Fruit fly (Drosophila melanogaster) whole organism, wandering third instar larva: ENCODE results near the gene CG15172.

Experiments used
- Abd-B ChIP-seq: fragments of >200 bp; optimal IDR thresholded peaks from 2 replicates; lab custom pipeline; 2017; ENCODE audit warnings: missing biosample characterization, missing genetic modification characterization
- CG32264 ChIP-seq: fragments of 200-800 bp; sonication (Bioruptor generic); optimal IDR thresholded peaks from 2 replicates; lab custom pipeline; 2016; ENCODE audit warnings: missing biosample characterization, missing genetic modification characterization
- CG9705 ChIP-seq: fragments of 200-800 bp; sonication (Bioruptor generic); optimal IDR thresholded peaks from 2 replicates; lab custom pipeline; 2018; ENCODE audit warnings: missing biosample characterization, mild to moderate bottlenecking, missing genetic modification characterization
- CrebA ChIP-seq: fragments of 200-800 bp; sonication (Bioruptor generic); optimal IDR thresholded peaks from 2 replicates; lab custom pipeline; 2016; ENCODE audit warnings: missing biosample characterization, mild to moderate bottlenecking, missing genetic modification characterization, borderline replicate concordance
- Dfd ChIP-seq: fragments of >200 bp; optimal IDR thresholded peaks from 2 replicates; lab custom pipeline; 2017; ENCODE audit warnings: missing biosample characterization, missing genetic modification characterization
- Dif ChIP-seq: fragments of 200-275, 200-300 bp; sonication (Bioruptor generic); optimal IDR thresholded peaks from 2 replicates; lab custom pipeline; 2018; ENCODE audit warnings: missing biosample characterization, missing genetic modification characterization; ENCODE audit not compliant: partially characterized antibody
- GATAd ChIP-seq: sonication (Bioruptor generic); optimal IDR thresholded peaks from 2 replicates; lab custom pipeline; 2016; ENCODE audit warnings: missing biosample characterization, missing genetic modification characterization
- HLH106 ChIP-seq: fragments of 200-800 bp; optimal IDR thresholded peaks from 3 replicates; lab custom pipeline; 2019; ENCODE audit warnings: missing biosample characterization, mild to moderate bottlenecking, missing genetic modification characterization, moderate library complexity
- Hnf4 ChIP-seq: fragments of 200-800 bp; sonication (Bioruptor generic); optimal IDR thresholded peaks from 2 replicates; lab custom pipeline; 2016; ENCODE audit warnings: missing biosample characterization, mild to moderate bottlenecking, missing genetic modification characterization
- Hr78 ChIP-seq: fragments of >200 bp; optimal IDR thresholded peaks from 2 replicates; lab custom pipeline; 2017; ENCODE audit warnings: missing biosample characterization, missing genetic modification characterization
- Hr83 ChIP-seq: fragments of 200-300 bp; sonication (Bioruptor generic); optimal IDR thresholded peaks from 2 replicates; lab custom pipeline; 2016; ENCODE audit warnings: missing biosample characterization, mild to moderate bottlenecking, missing genetic modification characterization, moderate library complexity; ENCODE audit not compliant: poor library complexity, severe bottlenecking
- Jra ChIP-seq: sonication (Bioruptor generic); optimal IDR thresholded peaks from 2 replicates; lab custom pipeline; 2016; ENCODE audit warnings: missing biosample characterization, missing genetic modification characterization
- Mio ChIP-seq: sonication (Bioruptor generic); optimal IDR thresholded peaks from 2 replicates; lab custom pipeline; 2016; ENCODE audit warnings: missing biosample characterization, missing genetic modification characterization
- Myc ChIP-seq: fragments of >200 bp; optimal IDR thresholded peaks from 2 replicates; lab custom pipeline; 2017
- N ChIP-seq: fragments of >200 bp; optimal IDR thresholded peaks from 2 replicates; lab custom pipeline; 2018; ENCODE audit warnings: missing biosample characterization, missing external identifiers, missing genetic modification characterization
- OdsH ChIP-seq: fragments of 200-800 bp; sonication (Bioruptor generic); optimal IDR thresholded peaks from 2 replicates; lab custom pipeline; 2016; ENCODE audit warnings: missing biosample characterization, mild to moderate bottlenecking, missing genetic modification characterization
- Rel ChIP-seq, 2 experiments: fragments of 200-800 bp; sonication (Bioruptor generic) in 1 of 2; optimal IDR thresholded peaks; 2 replicates in 1 of 2; 3 replicates in 1 of 2; lab custom pipeline; 2016 to 2019; ENCODE audit warnings: mild to moderate bottlenecking in 2 of 2, missing biosample characterization in 2 of 2, missing genetic modification characterization in 2 of 2, moderate library complexity in 1 of 2
- Sp1 ChIP-seq: fragments of 200-800 bp; sonication (Bioruptor generic); optimal IDR thresholded peaks from 3 replicates; lab custom pipeline; 2019; ENCODE audit warnings: missing biosample characterization, mild to moderate bottlenecking, missing genetic modification characterization, moderate library complexity
- Vsx2 ChIP-seq: fragments of 200-300, 225-300 bp; sonication (Bioruptor generic); optimal IDR thresholded peaks from 2 replicates; lab custom pipeline; 2018; ENCODE audit warnings: missing biosample characterization, missing genetic modification characterization; ENCODE audit not compliant: partially characterized antibody
- br ChIP-seq: fragments of 200-800 bp; sonication (Bioruptor generic); optimal IDR thresholded peaks from 2 replicates; lab custom pipeline; 2016; ENCODE audit warnings: missing biosample characterization, missing genetic modification characterization
- brk ChIP-seq: fragments of 200-800 bp; sonication (Bioruptor generic); optimal IDR thresholded peaks from 2 replicates; lab custom pipeline; 2016; ENCODE audit warnings: missing biosample characterization, mild to moderate bottlenecking, missing genetic modification characterization
- dl ChIP-seq, 2 experiments: fragments of 175-275, 200-275 bp in 1 of 2; fragments of 200-275 bp in 1 of 2; sonication (Bioruptor generic); optimal IDR thresholded peaks; lab custom pipeline; 2018; ENCODE audit warnings: mild to moderate bottlenecking in 2 of 2, missing biosample characterization in 2 of 2, missing genetic modification characterization in 2 of 2, moderate library complexity in 2 of 2; ENCODE audit not compliant: partially characterized antibody in 2 of 2, insufficient read depth in 1 of 2
- dmrt93B ChIP-seq: fragments of 200-800 bp; sonication (Bioruptor generic); optimal IDR thresholded peaks from 2 replicates; lab custom pipeline; 2018; ENCODE audit warnings: missing biosample characterization, mild to moderate bottlenecking, missing genetic modification characterization
- dsf ChIP-seq: sonication (Bioruptor generic); optimal IDR thresholded peaks from 2 replicates; lab custom pipeline; 2016; ENCODE audit warnings: missing biosample characterization, missing genetic modification characterization, borderline replicate concordance
- ey ChIP-seq: fragments of 200-800 bp; sonication (Bioruptor generic); optimal IDR thresholded peaks from 2 replicates; lab custom pipeline; 2016; ENCODE audit warnings: missing biosample characterization, missing genetic modification characterization
- foxo ChIP-seq, 2 experiments: fragments of 200-800 bp; sonication (Bioruptor generic); optimal IDR thresholded peaks; 2 replicates in 1 of 2; 3 replicates in 1 of 2; lab custom pipeline; 2016 to 2017; ENCODE audit warnings: missing biosample characterization in 2 of 2, missing genetic modification characterization in 2 of 2
- fru ChIP-seq: fragments of 200-800 bp; sonication (Bioruptor generic); optimal IDR thresholded peaks from 3 replicates; lab custom pipeline; 2016; ENCODE audit warnings: missing biosample characterization, mild to moderate bottlenecking, missing genetic modification characterization
- h ChIP-seq: fragments of 200-800 bp; sonication (Bioruptor generic); optimal IDR thresholded peaks from 3 replicates; lab custom pipeline; 2016; ENCODE audit warnings: missing biosample characterization, mild to moderate bottlenecking, missing genetic modification characterization
- jim ChIP-seq: fragments of 175-275, 200-325 bp; sonication (Bioruptor generic); optimal IDR thresholded peaks from 2 replicates; lab custom pipeline; 2016; ENCODE audit warnings: missing biosample characterization, mild to moderate bottlenecking, missing genetic modification characterization
- lola ChIP-seq: fragments of >200 bp; optimal IDR thresholded peaks from 2 replicates; lab custom pipeline; 2017; ENCODE audit warnings: missing biosample characterization, missing genetic modification characterization
- pan ChIP-seq: fragments of >200 bp; optimal IDR thresholded peaks from 2 replicates; lab custom pipeline; 2017
- psq ChIP-seq: fragments of 200-800 bp; sonication (Bioruptor generic); optimal IDR thresholded peaks from 3 replicates; lab custom pipeline; 2017; ENCODE audit warnings: missing biosample characterization, mild to moderate bottlenecking, missing genetic modification characterization, moderate library complexity
- rgr ChIP-seq: fragments of 200-800 bp; sonication (Bioruptor generic); optimal IDR thresholded peaks from 3 replicates; lab custom pipeline; 2016; ENCODE audit warnings: missing biosample characterization, mild to moderate bottlenecking, missing genetic modification characterization
- sage ChIP-seq: fragments of 200-800 bp; sonication (Bioruptor generic); optimal IDR thresholded peaks from 2 replicates; lab custom pipeline; 2016; ENCODE audit warnings: missing biosample characterization, mild to moderate bottlenecking, missing genetic modification characterization
- sv ChIP-seq: fragments of 200-800 bp; sonication (Bioruptor generic); optimal IDR thresholded peaks from 3 replicates; lab custom pipeline; 2016; ENCODE audit warnings: missing biosample characterization, missing genetic modification characterization
- tai ChIP-seq: sonication (Bioruptor generic); optimal IDR thresholded peaks from 2 replicates; lab custom pipeline; 2016; ENCODE audit warnings: missing biosample characterization, missing genetic modification characterization
- usp ChIP-seq: fragments of >200 bp; optimal IDR thresholded peaks from 2 replicates; lab custom pipeline; 2017; ENCODE audit warnings: missing biosample characterization, missing genetic modification characterization

The CG15172 gene

DNA sequence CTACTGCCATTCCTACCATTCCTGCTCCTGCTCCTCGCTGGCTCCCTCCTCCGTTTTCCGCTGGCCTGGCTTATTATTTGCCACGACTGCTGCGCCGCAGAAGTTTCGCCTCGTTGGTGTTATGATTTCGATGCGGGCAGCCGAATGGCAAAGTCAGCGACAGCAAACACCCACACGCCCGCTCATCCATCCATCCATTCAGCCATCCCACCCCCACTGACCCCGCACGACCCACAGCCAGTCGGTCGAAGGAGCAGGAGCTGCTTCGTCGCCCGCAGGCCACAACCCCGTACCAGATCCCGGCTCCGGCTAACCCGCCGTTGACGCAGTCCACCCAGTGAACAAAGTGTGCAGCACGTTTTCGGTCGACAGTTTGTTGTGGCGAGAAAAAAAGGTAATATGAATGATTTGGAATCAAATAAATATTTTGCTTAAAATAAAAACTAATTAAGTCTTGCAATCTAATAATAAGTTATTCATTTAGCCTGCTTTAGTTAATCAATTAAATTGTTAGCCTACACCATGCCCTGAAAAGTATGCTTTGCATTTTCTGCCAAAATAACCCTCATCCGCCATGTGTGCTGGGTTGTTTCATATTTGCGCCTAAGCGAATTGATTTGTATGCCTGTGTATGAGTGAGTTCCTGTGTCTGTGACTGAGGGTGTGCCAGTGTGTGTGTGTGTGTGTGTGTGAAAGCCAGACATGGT is 4.4 kb downstream of the CG15172 start:
- TF ChIP-seq Myc (lab: Kevin White, UChicago) (no peak), jim (no peak), sv (GFP tag; lab: Kevin White, UChicago) (no peak), lola (GFP tag; lab: Kevin White, UChicago) (no peak), CrebA (GFP tag; lab: Kevin White, UChicago) (no peak), Dfd (GFP tag; lab: Kevin White, UChicago) (no peak), OdsH (peak; percentile 38), tai (GFP tag; lab: Kevin White, UChicago) (no peak), psq (GFP tag; lab: Kevin White, UChicago) (peak; percentile 20), foxo (GFP tag; optimal IDR thresholded peaks at IDR 0.05; lab: Kevin White, UChicago) (peak in 1 of 2 experiments; percentile 57), Mio (GFP tag; lab: Kevin White, UChicago) (no peak), dmrt93B (peak; percentile 26), dsf (no peak), brk (GFP tag; lab: Kevin White, UChicago) (no peak), fru (GFP tag; lab: Kevin White, UChicago) (peak; percentile 48), Sp1 (GFP tag; lab: Kevin White, UChicago) (peak; percentile 67), sage (no peak), HLH106 (tag; lab: Kevin White, UChicago) (peak; percentile 60), Abd-B (no peak), N (GFP tag; lab: Kevin White, UChicago) (no peak), rgr (GFP tag; lab: Kevin White, UChicago) (peak; percentile 13), Rel (GFP tag; optimal IDR thresholded peaks at IDR 0.05; lab: Kevin White, UChicago) (no peak), Rel (tag; optimal IDR thresholded peaks at IDR 0.05; lab: Kevin White, UChicago) (no peak), Dif (GFP tag; lab: Kevin White, UChicago) (no peak), h (GFP tag; lab: Kevin White, UChicago) (peak; percentile 37), usp (GFP tag; lab: Kevin White, UChicago) (no peak), CG9705 (GFP tag; lab: Kevin White, UChicago) (peak; percentile 33), pan (no peak), Hr83 (no peak), GATAd (GFP tag; lab: Kevin White, UChicago) (no peak), CG32264 (GFP tag; lab: Kevin White, UChicago) (no peak), Jra (no peak), Hr78 (no peak), br (peak; percentile 20), Vsx2 (GFP tag; lab: Kevin White, UChicago) (no peak), dl (GFP tag; optimal IDR thresholded peaks at IDR 0.05; lab: Kevin White, UChicago; ENCODE audit: insufficient read depth in 1 of 2, partially characterized antibody in 2 of 2) (no peak), Hnf4 (GFP tag; lab: Kevin White, UChicago) (no peak), ey (GFP tag; lab: Kevin White, UChicago) (peak; percentile 50)

DNA sequence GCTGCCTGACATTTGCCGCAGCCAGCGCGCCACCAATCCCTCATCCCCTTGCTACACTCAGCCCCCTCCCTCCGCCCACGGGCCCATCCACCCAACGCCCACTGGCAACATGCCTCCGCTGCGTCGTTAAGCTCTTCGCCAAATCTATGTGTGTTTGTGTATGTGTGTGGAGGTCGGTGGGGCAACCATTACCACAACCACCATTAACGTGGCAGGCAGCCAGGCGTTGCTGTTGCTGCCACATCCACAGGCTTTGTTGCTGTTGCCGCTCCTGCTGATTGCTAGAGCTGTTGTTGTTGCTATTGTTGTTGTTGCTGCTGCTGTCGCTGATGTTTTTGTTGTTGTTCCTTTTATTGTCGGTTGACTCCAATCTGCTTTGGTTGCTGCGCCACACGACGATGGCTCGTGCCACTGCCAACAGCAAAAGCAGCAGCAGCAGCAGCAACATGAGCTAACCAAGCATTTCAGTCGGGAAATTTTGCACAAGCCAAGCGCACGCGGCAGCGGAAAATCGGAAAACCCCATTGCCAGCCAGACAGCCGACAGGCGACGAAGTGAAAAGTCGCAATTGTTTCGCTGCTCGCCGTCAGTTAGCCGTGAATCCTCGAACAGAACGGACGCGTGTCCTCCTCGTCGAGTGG is 5.1 kb downstream of the CG15172 start, which contains the start of gene Sidpn:
Gene Sidpn (plus strand): TSS at position 465 of the 641 bp plus-strand sequence.
- TF ChIP-seq Dfd (GFP tag; lab: Kevin White, UChicago) (peak; percentile 89), fru (GFP tag; lab: Kevin White, UChicago) (no peak)

dm6 chr2L:19033288-19033687 is 11.1 kb downstream of the CG15172 start, which contains the start of gene hook:
Gene hook (minus strand): TSS chr2L:19033498.
- TF ChIP-seq sage (peak; percentile 23), Abd-B (no peak)
